Fruit fly (Drosophila melanogaster) whole organism: Measurements from ENCODE around the gene RpL13A.

Experiments
- CG8478 ChIP-seq: fragments of >200 bp; optimal IDR thresholded peaks from 2 replicates; lab custom pipeline; 2018; ENCODE audit warnings: inconsistent platforms
- Dll ChIP-seq: fragments of >200 bp; optimal IDR thresholded peaks from 2 replicates; lab custom pipeline; 2017
- EcR ChIP-seq, 2 experiments: fragments of >200 bp; optimal IDR thresholded peaks; 2 replicates each; lab custom pipeline; 2017; ENCODE audit warnings: missing biosample characterization in 2 of 2, missing genetic modification characterization in 2 of 2, missing genetic modification reagents in 2 of 2
- pan ChIP-seq: fragments of >200 bp; optimal IDR thresholded peaks from 2 replicates; lab custom pipeline; 2017
- psq ChIP-seq: fragments of >200 bp; optimal IDR thresholded peaks from 2 replicates; lab custom pipeline; 2017
- usp ChIP-seq: fragments of >200 bp; optimal IDR thresholded peaks from 2 replicates; lab custom pipeline; 2017; ENCODE audit warnings: missing biosample characterization, missing genetic modification characterization, mixed read lengths

Gene RpL13A

dm6 chr3R:5654692-5655181, 30.5 kb downstream of the RpL13A start, which contains the start of the genes elm and MED27:
elm (minus strand) TSS chr3R:5654861.
MED27 (plus strand) TSS chr3R:5655139.
- TF ChIP-seq EcR (GFP tag; optimal IDR thresholded peaks at IDR 0.05; lab: Kevin White, UChicago) = no peak
- no peak for TF ChIP-seq pan
- no peak for TF ChIP-seq Dll (lab: Kevin White, UChicago)
- no peak for TF ChIP-seq psq (lab: Kevin White, UChicago)
- TF ChIP-seq CG8478 (lab: Kevin White, UChicago) = no peak
- TF ChIP-seq usp (GFP tag; lab: Kevin White, UChicago) = no peak

- TF ChIP-seq psq (lab: Kevin White, UChicago) = no peak
- TF ChIP-seq pan = no peak
- no peak for TF ChIP-seq CG8478 (lab: Kevin White, UChicago)
- no peak for TF ChIP-seq Dll (lab: Kevin White, UChicago)
- TF ChIP-seq EcR (GFP tag; optimal IDR thresholded peaks at IDR 0.05; lab: Kevin White, UChicago) = no peak
- no peak for TF ChIP-seq usp (GFP tag; lab: Kevin White, UChicago)
These were observed 34.9 kb downstream of the RpL13A start for dm6 chr3R:5658984-5659802.

dm6 chr3R:5659829-5660197, 35.5 kb downstream of the RpL13A start, which contains the start of gene CG2182:
CG2182 (minus strand) TSS chr3R:5659912.
- TF ChIP-seq pan = no peak
- no peak for TF ChIP-seq CG8478 (lab: Kevin White, UChicago)
- TF ChIP-seq psq (lab: Kevin White, UChicago) = no peak
- TF ChIP-seq EcR (GFP tag; optimal IDR thresholded peaks at IDR 0.05; lab: Kevin White, UChicago) = no peak
- no peak for TF ChIP-seq usp (GFP tag; lab: Kevin White, UChicago)
- no peak for TF ChIP-seq Dll (lab: Kevin White, UChicago)

dm6 chr3R:5660198-5660893, 36.1 kb downstream of the RpL13A start, which contains the start of gene Wdr33:
Wdr33 (plus strand) TSS chr3R:5660635.
- TF ChIP-seq psq (lab: Kevin White, UChicago) = no peak
- no peak for TF ChIP-seq pan
- TF ChIP-seq usp (GFP tag; lab: Kevin White, UChicago) = no peak
- TF ChIP-seq Dll (lab: Kevin White, UChicago) = no peak
- TF ChIP-seq CG8478 (lab: Kevin White, UChicago) = no peak
- TF ChIP-seq EcR (GFP tag; optimal IDR thresholded peaks at IDR 0.05; lab: Kevin White, UChicago) = no peak

dm6 chr3R:5668928-5669739, 44.9 kb downstream of the RpL13A start, which contains the start of the genes Xe7 and Atg17:
Xe7 (minus strand) TSS chr3R:5669334.
Atg17 (plus strand) TSS chr3R:5669713.
- TF ChIP-seq CG8478 (lab: Kevin White, UChicago) (no peak), usp (GFP tag; lab: Kevin White, UChicago) (no peak)

dm6 chr3R:5669740-5670659, 45.7 kb downstream of the RpL13A start:
- TF ChIP-seq pan = no peak
- TF ChIP-seq usp (GFP tag; lab: Kevin White, UChicago) = no peak
- TF ChIP-seq EcR (GFP tag; optimal IDR thresholded peaks at IDR 0.05; lab: Kevin White, UChicago) = no peak
- no peak for TF ChIP-seq Dll (lab: Kevin White, UChicago)
- TF ChIP-seq CG8478 (lab: Kevin White, UChicago) = no peak
- TF ChIP-seq psq (lab: Kevin White, UChicago) = no peak

- TF ChIP-seq usp (GFP tag; lab: Kevin White, UChicago) (no peak), EcR (GFP tag; optimal IDR thresholded peaks at IDR 0.05; lab: Kevin White, UChicago) (no peak), pan (no peak), Dll (lab: Kevin White, UChicago) (no peak), CG8478 (lab: Kevin White, UChicago) (no peak), psq (lab: Kevin White, UChicago) (no peak)
These were observed 46.5 kb downstream of the RpL13A start for dm6 chr3R:5670660-5671264.

- TF ChIP-seq Dll (lab: Kevin White, UChicago) = no peak
- no peak for TF ChIP-seq CG8478 (lab: Kevin White, UChicago)
- no peak for TF ChIP-seq usp (GFP tag; lab: Kevin White, UChicago)
- TF ChIP-seq pan = no peak
- no peak for TF ChIP-seq psq (lab: Kevin White, UChicago)
- no peak for TF ChIP-seq EcR (GFP tag; optimal IDR thresholded peaks at IDR 0.05; lab: Kevin White, UChicago)
These were observed 47.0 kb downstream of the RpL13A start for dm6 chr3R:5671265-5671663.

- TF ChIP-seq usp (GFP tag; lab: Kevin White, UChicago) (no peak), EcR (GFP tag; optimal IDR thresholded peaks at IDR 0.05; lab: Kevin White, UChicago) (no peak), Dll (lab: Kevin White, UChicago) (no peak), CG8478 (lab: Kevin White, UChicago) (no peak), psq (lab: Kevin White, UChicago) (no peak)
These were observed 47.8 kb downstream of the RpL13A start for dm6 chr3R:5671795-5672657.
